Worm (Caenorhabditis elegans): ENCODE data around the gene C28D4.10.

The C28D4.10 gene

DNA sequence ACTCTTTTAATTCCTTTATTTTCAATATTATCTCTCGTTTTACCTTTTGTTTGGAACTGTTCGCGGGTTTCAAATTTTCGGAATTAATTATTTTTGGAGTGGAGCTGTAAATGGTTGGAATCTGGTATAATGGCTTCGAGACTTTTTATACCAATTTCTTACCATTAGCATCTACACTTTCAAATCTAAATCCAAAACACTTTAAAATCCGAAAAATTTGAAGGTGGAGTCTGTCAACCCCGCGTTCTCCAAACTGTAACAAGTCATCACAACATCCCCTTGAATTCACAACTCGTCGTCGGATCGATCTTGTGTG is 19.1 kb downstream of the C28D4.10 start, which contains the start of gene nhr-97:
nhr-97 (plus strand) TSS at position 217 of the 316 bp plus-strand sequence.
- no peak for TF ChIP-seq F10B5.3 (tag; optimal IDR thresholded peaks at IDR 0.05)
- TF ChIP-seq dpl-1 (GFP tag; optimal IDR thresholded peaks at IDR 0.05) = no peak
- TF ChIP-seq madf-5 (GFP tag; IDR thresholded peaks at IDR 0.05) = no peak
- no peak for TF ChIP-seq zag-1 (tag; optimal IDR thresholded peaks at IDR 0.05)
- TF ChIP-seq daf-12 (tag; optimal IDR thresholded peaks at IDR 0.05) = no peak
- TF ChIP-seq nhr-28 (tag; optimal IDR thresholded peaks at IDR 0.05) = no peak
- TF ChIP-seq F44E2.7 (GFP tag; IDR thresholded peaks at IDR 0.05) = no peak
- no peak for TF ChIP-seq T26A8.4 (GFP tag; IDR thresholded peaks at IDR 0.05)
- TF ChIP-seq snpc-4 (tag; optimal IDR thresholded peaks at IDR 0.05) = no peak
- no peak for TF ChIP-seq mxl-2 (GFP tag; conservative IDR thresholded peaks at IDR 0.05)
- TF ChIP-seq mdt-29 (GFP tag; IDR thresholded peaks at IDR 0.05) = no peak
- no peak for TF ChIP-seq nhr-76 (tag; optimal IDR thresholded peaks at IDR 0.05)
- no peak for TF ChIP-seq dmd-8 (GFP tag; IDR thresholded peaks at IDR 0.05)
- TF ChIP-seq gei-8 (GFP tag; optimal IDR thresholded peaks at IDR 0.05) = no peak
- TF ChIP-seq hlh-30 (tag; optimal IDR thresholded peaks at IDR 0.05; ENCODE audit: insufficient read depth) = no peak

DNA sequence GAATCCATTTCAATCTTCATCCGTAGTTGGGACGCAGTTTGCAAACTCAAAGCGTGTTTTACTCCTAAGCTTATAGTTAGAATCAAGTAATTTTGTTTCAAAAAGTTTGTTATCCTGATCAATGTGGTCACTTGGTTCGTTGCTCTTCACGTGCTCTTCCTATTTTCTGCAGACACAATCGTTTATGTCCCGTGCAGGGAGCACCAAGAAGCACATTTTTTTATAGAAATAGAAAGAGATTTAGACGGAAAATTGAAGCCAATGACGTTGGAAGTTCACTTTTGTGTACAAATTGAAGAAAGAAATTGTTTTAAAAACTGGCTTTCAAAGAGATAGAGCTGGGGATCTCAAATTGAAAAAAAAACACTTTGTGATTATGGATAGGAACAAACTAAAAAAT is 23.5 kb downstream of the C28D4.10 start:
- peak; percentile 19 for TF ChIP-seq T20F7.1 (GFP tag; optimal IDR thresholded peaks at IDR 0.05)
- no peak for TF ChIP-seq ceh-62 (tag; optimal IDR thresholded peaks at IDR 0.05)
- no peak for TF ChIP-seq spr-3 (GFP tag; optimal IDR thresholded peaks at IDR 0.05)
- no peak for TF ChIP-seq F44E2.7 (GFP tag; IDR thresholded peaks at IDR 0.05)
- no peak for TF ChIP-seq daf-19 (GFP tag; conservative IDR thresholded peaks at IDR 0.05)
- TF ChIP-seq D1046.2 (GFP tag; IDR thresholded peaks at IDR 0.05) = no peak
- TF ChIP-seq aha-1 (tag) = peak; percentile 46
- TF ChIP-seq F49E8.2 (tag; optimal IDR thresholded peaks at IDR 0.05; ENCODE audit: borderline replicate concordance) = no peak
- TF ChIP-seq saeg-2 (GFP tag; IDR thresholded peaks at IDR 0.05) = no peak
- no peak for TF ChIP-seq nhr-41 (GFP tag; IDR thresholded peaks at IDR 0.05)
- TF ChIP-seq snpc-4 (tag; optimal IDR thresholded peaks at IDR 0.05) = no peak
- peak; percentile 67 for TF ChIP-seq hlh-30 (tag; optimal IDR thresholded peaks at IDR 0.05; ENCODE audit: insufficient read depth)
- no peak for TF ChIP-seq zag-1 (tag; optimal IDR thresholded peaks at IDR 0.05)
- TF ChIP-seq nhr-77 (tag; optimal IDR thresholded peaks at IDR 0.05) = no peak
- TF ChIP-seq lin-38 (GFP tag; IDR thresholded peaks at IDR 0.05) = no peak
- TF ChIP-seq egl-27 (tag; optimal IDR thresholded peaks at IDR 0.05) = no peak
- no peak for TF ChIP-seq vab-7 (GFP tag; IDR thresholded peaks at IDR 0.05)
- TF ChIP-seq mxl-2 (GFP tag; conservative IDR thresholded peaks at IDR 0.05) = no peak
- peak; percentile 19 for TF ChIP-seq dve-1 (tag; optimal IDR thresholded peaks at IDR 0.05; ENCODE audit: insufficient read depth)
- TF ChIP-seq fkh-10 (GFP tag; optimal IDR thresholded peaks at IDR 0.05) = no peak
- no peak for TF ChIP-seq zip-2 (tag; optimal IDR thresholded peaks at IDR 0.05)
- peak; percentile 21 for TF ChIP-seq hlh-11 (tag; optimal IDR thresholded peaks at IDR 0.05)
- TF ChIP-seq nhr-102 (tag; optimal IDR thresholded peaks at IDR 0.05) = no peak
- TF ChIP-seq ceh-82 (tag; optimal IDR thresholded peaks at IDR 0.05) = no peak

DNA sequence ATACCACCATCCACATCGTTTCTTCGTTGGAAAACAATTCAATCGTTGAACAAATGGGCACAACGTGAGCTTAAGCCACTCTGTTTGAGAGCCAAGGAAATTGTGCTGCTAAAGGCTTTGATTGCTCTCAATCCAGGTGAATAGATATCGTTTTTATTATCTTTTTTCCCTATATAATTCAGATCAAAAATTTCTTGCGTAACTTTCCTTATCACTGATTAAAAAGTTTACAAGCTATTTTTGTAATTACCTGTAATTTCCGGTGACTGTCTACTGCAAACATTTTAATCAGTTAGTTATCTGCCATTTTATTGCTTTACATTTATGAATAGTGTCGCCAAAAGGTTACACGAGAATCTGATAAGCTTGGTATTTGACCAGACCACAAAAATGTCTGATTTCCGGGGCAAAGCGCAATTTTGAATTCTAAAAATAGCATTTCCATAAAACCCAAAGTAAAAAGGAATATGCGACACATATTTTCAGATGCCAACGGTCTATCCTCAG is 24.4 kb downstream of the C28D4.10 start:
- peak; percentile 48 for TF ChIP-seq hlh-11 (tag; optimal IDR thresholded peaks at IDR 0.05)
- no peak for TF ChIP-seq snpc-4 (tag; optimal IDR thresholded peaks at IDR 0.05)
- TF ChIP-seq F49E8.2 (tag; optimal IDR thresholded peaks at IDR 0.05; ENCODE audit: borderline replicate concordance) = no peak
- TF ChIP-seq ama-1 (optimal IDR thresholded peaks at IDR 0.05) = no peak
- no peak for TF ChIP-seq daf-16 (GFP tag; optimal IDR thresholded peaks at IDR 0.05)
- peak; percentile 39 for TF ChIP-seq daf-16 (tag; optimal IDR thresholded peaks at IDR 0.05)
- TF ChIP-seq mdl-1 (tag; optimal IDR thresholded peaks at IDR 0.05) = peak in 1 of 2 experiments; percentile 31
- peak; percentile 91 for TF ChIP-seq php-3 (GFP tag; IDR thresholded peaks at IDR 0.05)
- peak; percentile 40 for TF ChIP-seq pqm-1 (tag; optimal IDR thresholded peaks at IDR 0.05)
- peak; percentile 31 for TF ChIP-seq nhr-28 (tag; optimal IDR thresholded peaks at IDR 0.05)
- peak; percentile 59 for TF ChIP-seq dve-1 (tag; optimal IDR thresholded peaks at IDR 0.05; ENCODE audit: insufficient read depth)
- TF ChIP-seq aha-1 (tag) = peak; percentile 89
- peak; percentile 38; the same call in 1 of the 2 replicates for TF ChIP-seq dmd-6 (GFP tag; IDR thresholded peaks at IDR 0.05)
- TF ChIP-seq lin-1 (GFP tag; IDR thresholded peaks at IDR 0.05) = peak; percentile 75; the same call in 1 of the 2 replicates

All from whole organism, L4 larva.